Worm (Caenorhabditis elegans) whole organism, late embryonic: ENCODE results near the gene F55D10.4.

Experiments
- Y22D7AL.16 ChIP-seq: sonication (generic microtip); optimal IDR thresholded peaks from 2 replicates; lab custom pipeline; 2016; ENCODE audit warnings: missing genetic modification characterization, missing compliant biosample characterization
- ceh-30 ChIP-seq: fragments of 150-350 bp; optimal IDR thresholded peaks from 2 replicates; lab custom pipeline; 2014; ENCODE audit warnings: missing biosample characterization, missing genetic modification characterization
- dmd-4 ChIP-seq: sonication (generic microtip); optimal IDR thresholded peaks from 2 replicates; lab custom pipeline; 2016; ENCODE audit warnings: borderline replicate concordance, missing genetic modification characterization, missing compliant biosample characterization
- fkh-10 ChIP-seq: fragments of 150-350 bp; optimal IDR thresholded peaks from 2 replicates; lab custom pipeline; 2014; ENCODE audit warnings: missing biosample characterization, missing genetic modification reagents, missing genetic modification characterization
- hlh-8 ChIP-seq: sonication (generic microtip); optimal IDR thresholded peaks from 2 replicates; lab custom pipeline; 2016; ENCODE audit warnings: missing genotype, missing genetic modification characterization, missing compliant biosample characterization
- lim-6 ChIP-seq: sonication (generic microtip); optimal IDR thresholded peaks from 2 replicates; lab custom pipeline; 2016; ENCODE audit warnings: missing genetic modification characterization, missing compliant biosample characterization
- nfya-1 ChIP-seq: sonication (generic microtip); optimal IDR thresholded peaks from 2 replicates; lab custom pipeline; 2017; ENCODE audit warnings: missing genetic modification characterization, mild to moderate bottlenecking, missing compliant biosample characterization, antibody characterized with exemption, moderate library complexity
- nhr-11 ChIP-seq: fragments of 150-350 bp; optimal IDR thresholded peaks from 2 replicates; lab custom pipeline; 2014; ENCODE audit warnings: missing biosample characterization, missing genetic modification characterization
- pag-3 ChIP-seq: sonication (generic microtip); optimal IDR thresholded peaks from 2 replicates; lab custom pipeline; 2016; ENCODE audit warnings: missing compliant biosample characterization, missing genetic modification characterization, borderline replicate concordance
- pha-2 ChIP-seq: sonication (generic microtip); optimal IDR thresholded peaks from 2 replicates; lab custom pipeline; 2017; ENCODE audit warnings: mild to moderate bottlenecking, missing genetic modification characterization, missing compliant biosample characterization
- pha-4 ChIP-seq: fragments of 150-350 bp; optimal IDR thresholded peaks from 2 replicates; lab custom pipeline; 2018; ENCODE audit warnings: missing biosample characterization, missing genetic modification reagents, missing genetic modification characterization
- sox-4 ChIP-seq: sonication (generic microtip); optimal IDR thresholded peaks from 2 replicates; lab custom pipeline; 2017; ENCODE audit warnings: mild to moderate bottlenecking, missing genetic modification characterization, inconsistent platforms, missing compliant biosample characterization
- unc-3 ChIP-seq, 2 experiments: fragments of 200-800 bp in 1 of 2; sonication (Bioruptor generic) in 1 of 2; sonication (generic microtip) in 1 of 2; conservative IDR thresholded peaks in 1 of 2; optimal IDR thresholded peaks in 1 of 2; 2 replicates each; pipeline versions ENCODE4 v1.3.6 to Lab custom; 2016 to 2022; ENCODE audit warnings: missing compliant biosample characterization in 2 of 2, missing genetic modification characterization in 2 of 2, missing genetic modification reagents in 1 of 2

DNA sequence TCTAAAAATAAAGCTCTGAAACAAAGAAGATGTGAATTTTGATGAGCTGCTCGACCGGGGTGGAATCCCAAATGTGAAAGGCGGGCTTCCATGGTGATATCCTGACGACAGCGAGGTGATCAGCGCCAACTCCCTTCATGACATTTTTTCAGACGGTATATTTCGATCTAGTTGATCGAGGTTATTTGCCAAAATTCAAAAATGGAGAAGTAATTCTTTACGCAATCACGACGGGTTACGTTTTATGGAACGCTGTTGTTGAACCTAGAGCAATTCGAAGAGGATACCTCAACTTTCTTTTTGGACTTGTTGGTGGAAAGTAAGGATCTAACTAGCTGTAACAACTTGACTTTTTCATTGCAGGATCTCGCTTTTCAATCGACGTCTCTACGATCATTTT is 43.8 kb downstream of the F55D10.4 start:
- TF ChIP-seq unc-3 (GFP tag; conservative IDR thresholded peaks at IDR 0.05; lab: Robert Waterston, UW) (no peak), unc-3 (tag; optimal IDR thresholded peaks at IDR 0.05; lab: Kevin White, UChicago) (no peak), lim-6 (tag; lab: Kevin White, UChicago) (no peak), nhr-11 (tag; lab: Kevin White, UChicago) (no peak), fkh-10 (GFP tag; lab: Kevin White, UChicago) (no peak), Y22D7AL.16 (no peak), dmd-4 (tag; lab: Kevin White, UChicago) (no peak), ceh-30 (tag; lab: Kevin White, UChicago) (no peak), pha-2 (no peak), hlh-8 (tag; lab: Kevin White, UChicago) (no peak), sox-4 (no peak), pag-3 (tag; lab: Kevin White, UChicago) (no peak), pha-4 (tag; lab: Kevin White, UChicago) (no peak), nfya-1 (no peak)
